Fruit fly (Drosophila melanogaster) whole organism: ENCODE measurements around the gene Lk.

ENCODE experiments used
- CG8478 ChIP-seq: fragments of >200 bp; optimal IDR thresholded peaks from 2 replicates; lab custom pipeline; 2018; ENCODE audit warnings: inconsistent platforms
- Dll ChIP-seq: fragments of >200 bp; optimal IDR thresholded peaks from 2 replicates; lab custom pipeline; 2017
- EcR ChIP-seq, 2 experiments: fragments of >200 bp; optimal IDR thresholded peaks; 2 replicates each; lab custom pipeline; 2017; ENCODE audit warnings: missing biosample characterization in 2 of 2, missing genetic modification characterization in 2 of 2, missing genetic modification reagents in 2 of 2
- pan ChIP-seq: fragments of >200 bp; optimal IDR thresholded peaks from 2 replicates; lab custom pipeline; 2017
- psq ChIP-seq: fragments of >200 bp; optimal IDR thresholded peaks from 2 replicates; lab custom pipeline; 2017
- usp ChIP-seq: fragments of >200 bp; optimal IDR thresholded peaks from 2 replicates; lab custom pipeline; 2017; ENCODE audit warnings: missing biosample characterization, missing genetic modification characterization, mixed read lengths

DNA sequence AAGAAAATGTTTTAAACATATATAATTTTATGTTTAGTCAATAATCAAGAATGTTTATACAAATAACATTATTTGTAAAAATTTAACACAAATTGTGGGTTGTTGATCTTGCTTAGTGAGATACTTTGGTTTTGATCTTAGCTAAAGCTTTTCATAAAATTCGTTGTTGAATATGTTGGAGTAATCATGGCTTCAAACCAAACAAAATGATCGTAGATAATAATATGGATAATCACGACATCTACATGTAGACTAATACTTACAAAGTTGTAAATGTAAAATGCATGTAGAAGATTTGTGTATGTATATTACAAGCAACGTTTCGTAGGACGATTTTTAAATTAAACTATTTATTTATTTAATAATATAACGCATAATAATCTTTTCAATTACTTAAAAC, 47.3 kb downstream of the Lk start:
- TF ChIP-seq CG8478 (lab: Kevin White, UChicago) (no peak), pan (lab: Kevin White, UChicago) (no peak), EcR (GFP tag; optimal IDR thresholded peaks at IDR 0.05; lab: Kevin White, UChicago) (no peak), usp (no peak), Dll (lab: Kevin White, UChicago) (no peak), psq (lab: Kevin White, UChicago) (no peak)
